Worm (Caenorhabditis elegans) whole organism, L1 larva: ENCODE measurements around the gene Y27F2A.9.

Experiments used
- ama-1 ChIP-seq: fragments of 150-350 bp; optimal IDR thresholded peaks from 2 replicates; lab custom pipeline; 2014
- ceh-63 ChIP-seq: fragments of 200-800 bp; sonication (Bioruptor generic); optimal IDR thresholded peaks from 2 replicates; lab custom pipeline; 2018; ENCODE audit warnings: mild to moderate bottlenecking, missing genetic modification characterization, missing compliant biosample characterization
- ceh-82 ChIP-seq, 3 experiments: fragments of 150-350 bp in 1 of 3; sonication (generic microtip) in 2 of 3; optimal IDR thresholded peaks; 2 replicates each; lab custom pipeline; 2014 to 2017; ENCODE audit warnings: missing biosample characterization in 3 of 3, missing genetic modification characterization in 3 of 3
- ets-5 ChIP-seq: fragments of 200-800 bp; sonication (Bioruptor generic); IDR thresholded peaks from 2 replicates; pipeline ENCODE4 v1.3.6; 2022; ENCODE audit warnings: missing genetic modification characterization, missing compliant biosample characterization
- hpl-2 ChIP-seq: fragments of 150-350 bp; optimal IDR thresholded peaks from 2 replicates; lab custom pipeline; 2014; ENCODE audit warnings: missing biosample characterization, missing genetic modification reagents, missing genetic modification characterization
- lir-3 ChIP-seq: sonication (generic microtip); optimal IDR thresholded peaks from 2 replicates; lab custom pipeline; 2016; ENCODE audit warnings: mild to moderate bottlenecking, missing genetic modification characterization, moderate library complexity, missing compliant biosample characterization; ENCODE audit not compliant: poor library complexity
- mdl-1 ChIP-seq, 2 experiments: fragments of 150-350 bp; optimal IDR thresholded peaks; 2 replicates each; lab custom pipeline; 2014 to 2017; ENCODE audit warnings: missing biosample characterization in 2 of 2, missing genetic modification characterization in 2 of 2, inconsistent platforms in 1 of 2
- nhr-237 ChIP-seq: fragments of 150-350 bp; optimal IDR thresholded peaks from 2 replicates; lab custom pipeline; 2014; ENCODE audit warnings: missing biosample characterization, missing genetic modification characterization
- pax-3 ChIP-seq: fragments of 200-800 bp; sonication (Bioruptor generic); optimal IDR thresholded peaks from 2 replicates; lab custom pipeline; 2018; ENCODE audit warnings: mild to moderate bottlenecking, missing genetic modification characterization, moderate library complexity, missing compliant biosample characterization
- swsn-7 ChIP-seq: sonication (generic microtip); optimal IDR thresholded peaks from 2 replicates; lab custom pipeline; 2016; ENCODE audit warnings: missing genetic modification characterization, missing compliant biosample characterization
- vab-15 ChIP-seq: sonication (generic microtip); optimal IDR thresholded peaks from 2 replicates; lab custom pipeline; 2017; ENCODE audit warnings: missing genotype, mild to moderate bottlenecking, missing genetic modification characterization, missing compliant biosample characterization
- ztf-11 ChIP-seq, 2 experiments: sonication (generic microtip); optimal IDR thresholded peaks; 2 replicates each; lab custom pipeline; 2016 to 2017; ENCODE audit warnings: missing genetic modification characterization in 2 of 2, missing biosample characterization in 1 of 2, missing compliant biosample characterization in 1 of 2

- TF ChIP-seq lir-3 (tag; lab: Kevin White, UChicago) (no peak), vab-15 (tag; lab: Kevin White, UChicago) (no peak), nhr-237 (tag; lab: Kevin White, UChicago) (no peak), swsn-7 (no peak), ztf-11 (tag; optimal IDR thresholded peaks at IDR 0.05; lab: Kevin White, UChicago) (no peak), ceh-82 (tag; optimal IDR thresholded peaks at IDR 0.05; lab: Kevin White, UChicago) (no peak), hpl-2 (GFP tag; lab: Kevin White, UChicago) (no peak), mdl-1 (tag; optimal IDR thresholded peaks at IDR 0.05; lab: Kevin White, UChicago) (no peak), pax-3 (tag; lab: Kevin White, UChicago) (no peak), ceh-63 (no peak), ama-1 (lab: Kevin White, UChicago) (no peak), ets-5 (GFP tag; lab: Robert Waterston, UW) (no peak)
These were observed 37.1 kb downstream of the Y27F2A.9 start, which contains the start of gene sri-32 for ce11 chrII:3154383-3154782.
